Worm (Caenorhabditis elegans): ENCODE data around the gene glb-10.

DNA sequence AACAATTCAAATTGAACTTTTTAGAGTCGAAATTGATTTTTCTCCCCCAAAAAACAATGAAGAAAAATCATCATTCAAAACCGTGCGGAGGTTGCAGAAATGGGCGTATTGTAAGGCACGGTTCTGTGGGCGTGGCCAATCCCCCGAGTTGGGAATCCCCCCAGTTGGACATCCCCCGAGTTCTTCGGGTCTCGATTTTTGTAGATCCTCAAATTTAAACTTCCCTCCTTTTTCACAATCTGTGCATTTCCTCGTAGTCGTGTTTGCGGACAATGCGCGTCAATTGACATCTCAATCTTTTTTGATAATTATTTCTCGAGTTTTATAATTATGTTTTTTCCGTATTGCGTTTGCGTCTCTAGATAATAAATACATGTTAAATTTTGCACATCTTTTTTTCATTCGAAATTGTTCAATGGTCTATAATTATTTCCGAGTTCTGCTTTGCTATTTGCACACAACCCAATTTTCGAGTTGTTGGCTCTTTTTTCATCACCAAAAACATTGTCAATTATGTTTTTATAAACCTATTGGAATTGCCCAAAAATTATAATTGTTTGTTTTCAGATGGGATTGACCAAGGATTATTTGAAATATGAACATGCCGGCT lies 39.2 kb downstream of the glb-10 start, which contains the start of gene F13H8.2:
- TF ChIP-seq zag-1 (tag; optimal IDR thresholded peaks at IDR 0.05) (no peak), ZK546.5 (tag; optimal IDR thresholded peaks at IDR 0.05) (no peak), ces-1 (GFP tag; optimal IDR thresholded peaks at IDR 0.05) (no peak), unc-39 (tag; optimal IDR thresholded peaks at IDR 0.05) (no peak), nhr-41 (GFP tag; IDR thresholded peaks at IDR 0.05) (no peak), aha-1 (tag) (no peak)
